Worm (Caenorhabditis elegans) whole organism, L2 larva: ENCODE data around the gene efr-3.

Experiments used
- aly-2 ChIP-seq: fragments of 150-350 bp; optimal IDR thresholded peaks from 2 replicates; lab custom pipeline; 2014; ENCODE audit warnings: missing biosample characterization, missing genetic modification characterization
- blmp-1 ChIP-seq: sonication (generic microtip); optimal IDR thresholded peaks from 2 replicates; lab custom pipeline; 2017; ENCODE audit warnings: missing genetic modification characterization, mild to moderate bottlenecking, missing compliant biosample characterization, antibody characterized with exemption, moderate library complexity; ENCODE audit not compliant: insufficient read depth
- nhr-237 ChIP-seq: fragments of 150-350 bp; optimal IDR thresholded peaks from 2 replicates; lab custom pipeline; 2014; ENCODE audit warnings: missing biosample characterization, missing genetic modification characterization
- snpc-4 ChIP-seq: fragments of 150-350 bp; optimal IDR thresholded peaks from 2 replicates; lab custom pipeline; 2014; ENCODE audit warnings: missing biosample characterization, missing genetic modification characterization
- unc-55 ChIP-seq: fragments of 150-350 bp; sonication (generic microtip); optimal IDR thresholded peaks from 3 replicates; lab custom pipeline; 2014; ENCODE audit warnings: missing biosample characterization, missing genetic modification reagents, missing genetic modification characterization

DNA sequence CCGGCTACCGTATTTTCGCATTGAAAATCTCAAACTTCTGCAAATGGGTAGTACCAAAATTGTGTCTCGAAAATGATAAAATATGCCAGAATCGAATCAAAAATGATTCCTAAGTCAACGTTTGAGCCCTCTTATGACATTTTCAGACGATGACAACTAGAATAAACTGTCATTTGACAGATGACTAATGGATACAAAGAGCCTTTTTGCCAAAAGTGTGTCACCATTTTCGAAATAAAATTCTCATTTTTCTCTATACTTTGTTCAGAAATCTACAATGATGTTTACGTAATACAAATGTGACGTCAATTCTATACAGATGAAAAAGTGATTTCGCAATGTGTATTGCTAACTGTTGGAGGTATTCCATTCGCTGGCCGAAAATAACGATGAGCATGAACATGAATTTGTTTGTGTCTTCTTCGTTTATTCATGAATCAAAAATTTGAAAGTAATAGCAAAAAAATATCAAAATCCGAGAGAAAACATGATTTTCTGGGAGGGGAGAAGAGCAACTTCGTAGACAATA is 25.7 kb upstream of the efr-3 start:
- TF ChIP-seq aly-2, result no peak
- no peak for TF ChIP-seq nhr-237 (tag; lab: Kevin White, UChicago)
- TF ChIP-seq snpc-4 (tag; lab: Kevin White, UChicago), result no peak
- peak; percentile 20 for TF ChIP-seq blmp-1 (tag; lab: Kevin White, UChicago)
- peak; percentile 53 for TF ChIP-seq unc-55 (GFP tag; lab: Kevin White, UChicago)
